Fruit fly (Drosophila melanogaster): Measurements from ENCODE around the gene SmB.
A peak's percentile ranks its signal among the peaks of the same experiment; 100 is the strongest.

SmB gene

DNA sequence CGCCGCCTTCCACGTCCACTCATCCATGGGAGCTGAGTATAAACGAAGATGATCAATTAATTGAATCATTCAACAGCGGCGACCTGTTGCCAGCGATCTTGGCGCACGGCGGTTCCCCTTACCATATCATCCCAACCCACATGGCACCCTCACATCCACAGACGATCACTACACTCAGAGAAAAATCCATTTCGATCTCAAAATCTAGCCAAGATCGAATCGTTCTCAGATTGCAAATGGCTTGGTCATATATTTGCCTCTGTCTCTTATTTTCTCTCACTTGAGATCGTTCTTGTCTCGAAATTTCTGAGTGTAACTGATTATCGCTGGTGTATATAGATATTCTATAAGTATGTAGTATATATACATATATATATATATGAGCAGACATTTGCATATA is 42.0 kb upstream of the SmB start (continued):
- TF ChIP-seq CG17359 (tag; optimal IDR thresholded peaks at IDR 0.05) (peak; percentile 67), CG2199 (GFP tag; IDR thresholded peaks at IDR 0.05) (no peak), CG17802 (tag; optimal IDR thresholded peaks at IDR 0.05) (peak; percentile 38), sens (GFP tag) (peak; percentile 63), CG17612 (GFP tag; IDR thresholded peaks at IDR 0.05) (peak; percentile 43; the same call in 1 of the 2 replicates), CG7271 (tag; optimal IDR thresholded peaks at IDR 0.05) (no peak), CG2116 (GFP tag; optimal IDR thresholded peaks at IDR 0.05) (no peak), Sox100B (GFP tag; optimal IDR thresholded peaks at IDR 0.05) (peak; percentile 23), Dip2 (GFP tag; IDR thresholded peaks at IDR 0.05) (no peak), vfl (GFP tag; optimal IDR thresholded peaks at IDR 0.05) (no peak), ATbp (GFP tag; optimal IDR thresholded peaks at IDR 0.05) (peak; percentile 49), CG4282 (GFP tag; optimal IDR thresholded peaks at IDR 0.05) (no peak), hbn (GFP tag; IDR thresholded peaks at IDR 0.05; ENCODE audit: partially characterized antibody) (no peak), CG34224 (GFP tag; IDR thresholded peaks at IDR 0.05; ENCODE audit: partially characterized antibody) (no peak), CG5953 (GFP tag; IDR thresholded peaks at IDR 0.05) (no peak), bbx (GFP tag; IDR thresholded peaks at IDR 0.05; ENCODE audit: partially characterized antibody) (no peak), Sry-δ (GFP tag; optimal IDR thresholded peaks at IDR 0.05) (no peak), onecut (GFP tag; IDR thresholded peaks at IDR 0.05) (peak; percentile 38; the same call in 1 of the 2 replicates), sc (optimal IDR thresholded peaks at IDR 0.05) (no peak), sc (GFP tag; optimal IDR thresholded peaks at IDR 0.05) (peak; percentile 33), CG7839 (tag; optimal IDR thresholded peaks at IDR 0.05) (peak; percentile 68), kah (GFP tag; optimal IDR thresholded peaks at IDR 0.05) (peak; percentile 90), CG11695 (GFP tag; IDR thresholded peaks at IDR 0.05) (peak; percentile 41; the same call in 1 of the 3 replicates), CG10543 (GFP tag; optimal IDR thresholded peaks at IDR 0.05) (peak; percentile 54), CG10267 (tag; optimal IDR thresholded peaks at IDR 0.05) (peak; percentile 41), CG31441 (GFP tag; IDR thresholded peaks at IDR 0.05) (peak; percentile 64), trh (GFP tag; optimal IDR thresholded peaks at IDR 0.05) (no peak), MESR4 (GFP tag; optimal IDR thresholded peaks at IDR 0.05) (no peak), CG30431 (GFP tag; optimal IDR thresholded peaks at IDR 0.05) (peak; percentile 8), CG18011 (GFP tag; optimal IDR thresholded peaks at IDR 0.05) (no peak), Pdp1 (GFP tag; optimal IDR thresholded peaks at IDR 0.05) (peak in 1 of 2 experiments; percentile 49), az2 (GFP tag; optimal IDR thresholded peaks at IDR 0.05) (peak; percentile 55), CG11560 (tag; IDR thresholded peaks at IDR 0.05) (no peak), crol (GFP tag; IDR thresholded peaks at IDR 0.05) (no peak), CG8944 (GFP tag; optimal IDR thresholded peaks at IDR 0.05) (peak; percentile 8), D19A (tag; optimal IDR thresholded peaks at IDR 0.05) (peak; percentile 47), CG4404 (GFP tag; IDR thresholded peaks at IDR 0.05) (no peak), ewg (GFP tag; optimal IDR thresholded peaks at IDR 0.05) (no peak), CG6765 (GFP tag; optimal IDR thresholded peaks at IDR 0.05) (peak; percentile 32), pzg (GFP tag; optimal IDR thresholded peaks at IDR 0.05) (no peak), H2.0 (GFP tag; IDR thresholded peaks at IDR 0.05) (peak; percentile 60), CG12391 (tag; optimal IDR thresholded peaks at IDR 0.05) (peak; percentile 63), unc-4 (GFP tag; IDR thresholded peaks at IDR 0.05; ENCODE audit: partially characterized antibody) (no peak), ab (GFP tag; optimal IDR thresholded peaks at IDR 0.05) (no peak), D (optimal IDR thresholded peaks at IDR 0.05) (no peak), D (GFP tag; optimal IDR thresholded peaks at IDR 0.05) (peak; percentile 26), CG11723 (GFP tag; optimal IDR thresholded peaks at IDR 0.05) (no peak), pum (GFP tag; optimal IDR thresholded peaks at IDR 0.05) (no peak), h (optimal IDR thresholded peaks at IDR 0.05) (no peak), sd (tag; optimal IDR thresholded peaks at IDR 0.05) (no peak), cad (GFP tag; optimal IDR thresholded peaks at IDR 0.05) (no peak), schlank (tag; optimal IDR thresholded peaks at IDR 0.05) (peak; percentile 26)
